Fruit fly (Drosophila melanogaster): ENCODE data around the gene Prp5.

Prp5 gene

DNA sequence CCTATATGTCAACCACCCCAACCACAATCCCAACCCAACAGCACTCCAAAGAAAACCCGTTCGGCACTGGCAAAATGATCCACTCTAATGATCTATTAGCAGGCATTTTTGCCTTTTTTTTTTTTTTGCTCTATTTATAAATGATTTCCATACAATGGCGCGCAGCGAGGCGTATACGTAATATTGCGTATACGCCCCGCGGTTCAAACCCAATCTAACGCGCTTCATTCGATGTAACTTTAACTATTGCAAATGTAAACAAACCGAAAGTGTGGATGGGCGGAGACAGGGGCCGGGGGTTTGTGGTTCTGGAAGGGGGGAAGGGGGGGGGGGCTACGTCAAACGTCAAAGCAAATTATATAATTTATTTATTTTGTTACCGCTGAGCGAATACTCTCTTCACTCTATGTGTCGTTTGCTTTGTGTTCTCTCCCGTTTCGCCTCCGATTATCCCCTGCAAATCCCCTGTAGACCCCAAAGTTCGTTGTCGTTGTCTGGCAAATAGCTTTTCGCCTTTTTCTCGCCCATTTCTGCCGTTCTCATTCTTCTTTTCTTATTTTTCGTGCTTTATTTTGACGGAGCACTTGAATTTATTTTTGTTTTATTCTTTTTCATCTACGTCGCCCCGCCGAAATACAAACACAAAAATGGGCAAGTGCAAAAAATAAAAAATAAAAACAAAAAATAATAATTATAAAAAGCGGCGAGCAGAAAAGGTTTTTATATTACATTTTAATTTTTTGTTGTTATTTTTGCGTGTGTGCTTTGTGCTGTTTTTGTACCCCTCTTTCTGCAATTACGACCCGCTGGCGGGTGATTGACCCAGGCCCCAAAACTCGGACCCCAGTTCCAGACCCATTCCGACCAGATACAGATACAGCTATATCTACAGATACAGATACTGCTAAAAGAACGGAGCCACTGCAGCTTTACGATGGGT lies 41.5 kb upstream of the Prp5 start:
- TF ChIP-seq Gug (GFP tag; IDR thresholded peaks at IDR 0.05) (no peak), salr (GFP tag; optimal IDR thresholded peaks at IDR 0.05) (no peak), ss (GFP tag; optimal IDR thresholded peaks at IDR 0.05) (no peak), CG3032 (tag; optimal IDR thresholded peaks at IDR 0.05) (no peak), Eip78C (GFP tag) (peak; percentile 18), CG10669 (GFP tag; optimal IDR thresholded peaks at IDR 0.05) (no peak), lz (GFP tag; optimal IDR thresholded peaks at IDR 0.05) (no peak), Hr38 (GFP tag; optimal IDR thresholded peaks at IDR 0.05) (no peak), CG6163 (GFP tag; IDR thresholded peaks at IDR 0.05) (no peak), CG8119 (GFP tag; IDR thresholded peaks at IDR 0.05) (no peak), CG34406 (GFP tag; optimal IDR thresholded peaks at IDR 0.05) (no peak), CG31627 (GFP tag; optimal IDR thresholded peaks at IDR 0.05) (no peak), CG8632 (GFP tag; optimal IDR thresholded peaks at IDR 0.05) (no peak), CG16779 (tag; optimal IDR thresholded peaks at IDR 0.05) (no peak), Eip75B (GFP tag; optimal IDR thresholded peaks at IDR 0.05) (no peak), vri (GFP tag; optimal IDR thresholded peaks at IDR 0.05) (peak; percentile 84), CG7368 (GFP tag; optimal IDR thresholded peaks at IDR 0.05) (no peak), CG10631 (GFP tag; optimal IDR thresholded peaks at IDR 0.05) (no peak), pdm3 (GFP tag; optimal IDR thresholded peaks at IDR 0.05) (no peak), svp (GFP tag) (peak; percentile 77), Sox14 (GFP tag; optimal IDR thresholded peaks at IDR 0.05) (no peak), CG4318 (GFP tag; optimal IDR thresholded peaks at IDR 0.05) (no peak), OdsH (GFP tag; optimal IDR thresholded peaks at IDR 0.05) (no peak), Blimp-1 (GFP tag; optimal IDR thresholded peaks at IDR 0.05) (peak; percentile 13), spab (GFP tag; optimal IDR thresholded peaks at IDR 0.05) (no peak), CG11762 (GFP tag; optimal IDR thresholded peaks at IDR 0.05; ENCODE audit: insufficient read depth) (no peak), CG3919 (GFP tag; optimal IDR thresholded peaks at IDR 0.05) (no peak), Met (GFP tag; optimal IDR thresholded peaks at IDR 0.05) (no peak), achi (GFP tag; optimal IDR thresholded peaks at IDR 0.05) (no peak), Sox15 (GFP tag; optimal IDR thresholded peaks at IDR 0.05) (no peak), dac (GFP tag; optimal IDR thresholded peaks at IDR 0.05) (no peak), esn (GFP tag; optimal IDR thresholded peaks at IDR 0.05) (no peak), acj6 (GFP tag; optimal IDR thresholded peaks at IDR 0.05) (no peak), Hr4 (GFP tag; optimal IDR thresholded peaks at IDR 0.05) (no peak), CG15336 (GFP tag; IDR thresholded peaks at IDR 0.05) (no peak), fd59A (GFP tag; optimal IDR thresholded peaks at IDR 0.05) (no peak), Eip93F (GFP tag; optimal IDR thresholded peaks at IDR 0.05) (peak; percentile 49), Smox (GFP tag; optimal IDR thresholded peaks at IDR 0.05) (no peak), Sox102F (GFP tag; optimal IDR thresholded peaks at IDR 0.05) (peak; percentile 15), CG6276 (GFP tag; optimal IDR thresholded peaks at IDR 0.05) (no peak), CG32006 (GFP tag; optimal IDR thresholded peaks at IDR 0.05) (no peak), topi (GFP tag; optimal IDR thresholded peaks at IDR 0.05) (no peak), eg (GFP tag; IDR thresholded peaks at IDR 0.05) (0 out of 3 replicates have a peak, but pooled peaks have one; percentile 26), CG8319 (GFP tag; optimal IDR thresholded peaks at IDR 0.05) (no peak), Ets21C (GFP tag; optimal IDR thresholded peaks at IDR 0.05) (no peak), Hr39 (GFP tag; optimal IDR thresholded peaks at IDR 0.05) (no peak), CG6854 (GFP tag; optimal IDR thresholded peaks at IDR 0.05) (peak; percentile 15), CG1621 (tag; optimal IDR thresholded peaks at IDR 0.05) (no peak), dsx (GFP tag; optimal IDR thresholded peaks at IDR 0.05; ENCODE audit: poor library complexity, severe bottlenecking) (no peak), fkh (GFP tag; optimal IDR thresholded peaks at IDR 0.05) (peak; percentile 75), fd85E (GFP tag; optimal IDR thresholded peaks at IDR 0.05) (no peak)
